Fruit fly (Drosophila melanogaster): ENCODE measurements around the gene HIP.
A peak's percentile ranks its signal among the peaks of the same experiment; 100 is the strongest.

The HIP gene

dm6 chrX:3837628-3838027 is 38.7 kb downstream of the HIP start (continued):
- TF ChIP-seq CG4404 (GFP tag; IDR thresholded peaks at IDR 0.05) = peak; percentile 23; the same call in 1 of the 2 replicates
- no peak for TF ChIP-seq CG30403 (GFP tag; optimal IDR thresholded peaks at IDR 0.05)
- TF ChIP-seq CG18619 (GFP tag; optimal IDR thresholded peaks at IDR 0.05) = no peak
- TF ChIP-seq HmgD (GFP tag; optimal IDR thresholded peaks at IDR 0.05) = no peak
- no peak for TF ChIP-seq Hmr (GFP tag; optimal IDR thresholded peaks at IDR 0.05)
- TF ChIP-seq Max (GFP tag; optimal IDR thresholded peaks at IDR 0.05) = no peak
- TF ChIP-seq Ets65A (GFP tag) = peak; percentile 51
- peak; percentile 57 for TF ChIP-seq sens (GFP tag)
- peak in 1 of 2 experiments; percentile 25 for TF ChIP-seq chif (GFP tag; optimal IDR thresholded peaks at IDR 0.05)
- TF ChIP-seq zen (tag; optimal IDR thresholded peaks at IDR 0.05) = peak; percentile 30
- no peak for TF ChIP-seq ase (GFP tag; IDR thresholded peaks at IDR 0.05)
- no peak for TF ChIP-seq Sox102F (GFP tag; optimal IDR thresholded peaks at IDR 0.05)
- TF ChIP-seq CG30020 (tag; optimal IDR thresholded peaks at IDR 0.05) = no peak
- peak; percentile 39 for TF ChIP-seq grn (GFP tag; optimal IDR thresholded peaks at IDR 0.05)
- no peak for TF ChIP-seq zfh2 (GFP tag; optimal IDR thresholded peaks at IDR 0.05)
- TF ChIP-seq CG17568 (GFP tag; optimal IDR thresholded peaks at IDR 0.05) = no peak
- no peak for TF ChIP-seq Hr78 (GFP tag; optimal IDR thresholded peaks at IDR 0.05)
- no peak for TF ChIP-seq CG5953 (GFP tag; IDR thresholded peaks at IDR 0.05)
- TF ChIP-seq Rfx (GFP tag; IDR thresholded peaks at IDR 0.05) = no peak
- TF ChIP-seq CG10431 (GFP tag; optimal IDR thresholded peaks at IDR 0.05) = no peak
- no peak for TF ChIP-seq GATAe (GFP tag; conservative IDR thresholded peaks at IDR 0.05)
- no peak for TF ChIP-seq CG13296 (GFP tag; optimal IDR thresholded peaks at IDR 0.05)
- no peak for TF ChIP-seq CG12942 (GFP tag; optimal IDR thresholded peaks at IDR 0.05)
- no peak for TF ChIP-seq Oli (tag; optimal IDR thresholded peaks at IDR 0.05)
- no peak for TF ChIP-seq CG3995 (GFP tag; optimal IDR thresholded peaks at IDR 0.05)
- no peak for TF ChIP-seq Hr39 (optimal IDR thresholded peaks at IDR 0.05)
- TF ChIP-seq p53 (GFP tag; optimal IDR thresholded peaks at IDR 0.05) = no peak
- TF ChIP-seq CG1602 (GFP tag; optimal IDR thresholded peaks at IDR 0.05) = no peak
- peak; percentile 3 for TF ChIP-seq CG15696 (tag; optimal IDR thresholded peaks at IDR 0.05)
- TF ChIP-seq Blimp-1 (GFP tag; optimal IDR thresholded peaks at IDR 0.05) = no peak
- TF ChIP-seq Ets97D (GFP tag; optimal IDR thresholded peaks at IDR 0.05) = no peak
- TF ChIP-seq wek (GFP tag; optimal IDR thresholded peaks at IDR 0.05) = no peak
- 0 out of 2 replicates have a peak, but pooled peaks have one; percentile 16 for TF ChIP-seq Xrp1 (GFP tag; IDR thresholded peaks at IDR 0.05)
- no peak for TF ChIP-seq ato (GFP tag; IDR thresholded peaks at IDR 0.05; ENCODE audit: partially characterized antibody)
- TF ChIP-seq danr (GFP tag; IDR thresholded peaks at IDR 0.05) = no peak
- no peak for TF ChIP-seq zen2 (GFP tag; IDR thresholded peaks at IDR 0.05; ENCODE audit: partially characterized antibody)
- TF ChIP-seq BEAF-32 (GFP tag; optimal IDR thresholded peaks at IDR 0.05) = no peak
- peak; percentile 35 for TF ChIP-seq dmrt11E (tag; optimal IDR thresholded peaks at IDR 0.05)
- peak; percentile 38 for TF ChIP-seq twi (tag; optimal IDR thresholded peaks at IDR 0.05)
- no peak for TF ChIP-seq sna (GFP tag; IDR thresholded peaks at IDR 0.05; ENCODE audit: partially characterized antibody)
- TF ChIP-seq Lpt (GFP tag; optimal IDR thresholded peaks at IDR 0.05) = no peak
- no peak for TF ChIP-seq Xbp1 (GFP tag; optimal IDR thresholded peaks at IDR 0.05)
- no peak for TF ChIP-seq Nf-YA (GFP tag; IDR thresholded peaks at IDR 0.05)
- no peak for TF ChIP-seq CG10209 (GFP tag; optimal IDR thresholded peaks at IDR 0.05)
- TF ChIP-seq CG12391 (tag; optimal IDR thresholded peaks at IDR 0.05) = no peak
- TF ChIP-seq CG8478 (optimal IDR thresholded peaks at IDR 0.05) = no peak
- no peak for TF ChIP-seq ac (GFP tag; optimal IDR thresholded peaks at IDR 0.05)
- no peak for TF ChIP-seq lmd (GFP tag; IDR thresholded peaks at IDR 0.05)
- TF ChIP-seq dimm (GFP tag; IDR thresholded peaks at IDR 0.05) = no peak
- no peak for TF ChIP-seq Lhr (GFP tag; optimal IDR thresholded peaks at IDR 0.05)
- no peak for TF ChIP-seq CG6854 (GFP tag; optimal IDR thresholded peaks at IDR 0.05)
- no peak for TF ChIP-seq repo (GFP tag; optimal IDR thresholded peaks at IDR 0.05)
